Worm (Caenorhabditis elegans): ENCODE results near the gene cox-17.

cox-17 gene

DNA sequence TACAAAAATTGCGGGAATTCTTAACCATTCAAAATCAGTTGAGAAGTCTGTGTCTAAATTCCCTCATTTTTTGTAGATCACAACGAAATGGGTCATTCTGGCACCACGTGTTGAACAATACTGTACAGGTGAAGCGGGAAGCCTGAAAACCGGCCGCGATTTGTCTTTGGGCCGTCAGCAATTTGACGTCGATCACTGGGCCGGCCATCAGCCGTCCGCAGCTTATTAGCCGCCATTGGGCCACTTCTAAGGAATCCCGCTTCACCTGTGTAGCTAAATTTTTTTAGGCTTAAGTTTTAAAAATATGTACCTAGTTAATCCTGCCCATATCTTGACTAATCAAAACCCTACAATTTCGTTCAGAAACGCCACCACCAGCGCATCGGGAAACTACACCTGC is 31.1 kb upstream of the cox-17 start:
- TF ChIP-seq nhr-25 (tag; optimal IDR thresholded peaks at IDR 0.05) (no peak), ceh-82 (tag; optimal IDR thresholded peaks at IDR 0.05) (no peak), unc-62 (GFP tag; optimal IDR thresholded peaks at IDR 0.05) (no peak), mdl-1 (tag; optimal IDR thresholded peaks at IDR 0.05) (no peak), fkh-2 (tag; optimal IDR thresholded peaks at IDR 0.05) (no peak), elt-1 (tag; optimal IDR thresholded peaks at IDR 0.05) (no peak), ztf-4 (tag; optimal IDR thresholded peaks at IDR 0.05) (no peak), daf-12 (tag; optimal IDR thresholded peaks at IDR 0.05) (no peak), nhr-67 (tag; optimal IDR thresholded peaks at IDR 0.05) (no peak), skn-1 (tag; optimal IDR thresholded peaks at IDR 0.05) (no peak), ama-1 (optimal IDR thresholded peaks at IDR 0.05) (no peak), ZK546.5 (tag; optimal IDR thresholded peaks at IDR 0.05) (no peak), ceh-9 (tag; optimal IDR thresholded peaks at IDR 0.05) (no peak), pqm-1 (tag; optimal IDR thresholded peaks at IDR 0.05) (no peak), egl-27 (tag; optimal IDR thresholded peaks at IDR 0.05) (no peak), fos-1 (tag; optimal IDR thresholded peaks at IDR 0.05) (no peak), egl-5 (tag; optimal IDR thresholded peaks at IDR 0.05) (no peak), nhr-43 (tag; optimal IDR thresholded peaks at IDR 0.05; ENCODE audit: poor library complexity, severe bottlenecking) (no peak)

DNA sequence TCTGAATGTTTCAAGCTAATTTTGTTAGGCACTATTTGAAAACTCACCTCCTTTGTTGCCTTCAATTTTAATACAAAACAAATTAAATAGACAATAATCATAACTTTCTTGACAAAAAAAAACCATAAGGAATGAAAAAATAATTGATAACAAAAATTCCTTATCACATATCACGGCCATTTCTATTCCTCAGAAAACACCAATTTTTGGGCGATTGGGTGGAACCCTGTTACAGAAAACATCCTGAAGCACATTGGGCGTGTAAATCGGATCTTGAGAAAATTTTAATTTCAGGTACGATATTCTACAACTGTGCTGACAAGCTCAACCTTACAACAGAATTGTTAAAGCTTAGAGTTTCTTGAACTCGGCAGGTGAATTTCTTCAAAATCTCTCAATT is 26.0 kb upstream of the cox-17 start, which contains the start of gene F40G9.8:
Gene F40G9.8 (minus strand): TSS at position 101 of the 400 bp plus-strand sequence.
- TF ChIP-seq fkh-2 (tag; optimal IDR thresholded peaks at IDR 0.05) (no peak), nhr-76 (tag; optimal IDR thresholded peaks at IDR 0.05) (no peak), jun-1 (tag; optimal IDR thresholded peaks at IDR 0.05) (no peak), unc-62 (GFP tag; optimal IDR thresholded peaks at IDR 0.05) (no peak), skn-1 (tag; optimal IDR thresholded peaks at IDR 0.05) (no peak), zag-1 (tag; optimal IDR thresholded peaks at IDR 0.05) (no peak), egl-27 (tag; optimal IDR thresholded peaks at IDR 0.05) (no peak), nhr-23 (tag; optimal IDR thresholded peaks at IDR 0.05) (no peak), nhr-28 (tag; optimal IDR thresholded peaks at IDR 0.05) (no peak), R02D3.7 (tag; optimal IDR thresholded peaks at IDR 0.05) (no peak), nhr-12 (tag; optimal IDR thresholded peaks at IDR 0.05) (no peak), ama-1 (optimal IDR thresholded peaks at IDR 0.05) (no peak), mdl-1 (tag; optimal IDR thresholded peaks at IDR 0.05) (no peak), elt-3 (tag; optimal IDR thresholded peaks at IDR 0.05) (no peak), mml-1 (tag; optimal IDR thresholded peaks at IDR 0.05) (no peak), fkh-10 (GFP tag; optimal IDR thresholded peaks at IDR 0.05) (no peak), pha-4 (tag; optimal IDR thresholded peaks at IDR 0.05) (no peak), tbx-2 (tag; optimal IDR thresholded peaks at IDR 0.05) (no peak), nhr-25 (tag; optimal IDR thresholded peaks at IDR 0.05) (no peak)

DNA sequence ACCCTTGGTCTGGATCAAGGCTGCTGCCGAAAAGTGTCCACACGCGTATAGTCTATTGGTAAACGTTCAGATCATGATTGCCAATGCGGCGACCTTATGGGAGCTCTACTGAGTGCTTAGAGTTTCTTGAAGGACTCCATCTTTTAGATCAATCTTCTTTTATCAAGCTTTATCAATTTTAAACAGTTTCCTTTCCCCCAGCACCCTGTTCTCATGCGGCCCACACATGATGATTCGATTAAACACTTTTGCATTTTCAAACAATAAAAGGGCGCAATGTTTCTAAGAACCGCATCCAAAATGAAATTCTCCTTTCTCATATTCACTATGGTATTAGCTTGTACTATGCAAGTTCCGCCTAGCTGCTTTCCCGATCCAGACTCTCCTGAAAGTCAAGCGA is 25.4 kb upstream of the cox-17 start, which contains the start of gene F40G9.7:
Gene F40G9.7 (plus strand): TSS at position 301 of the 400 bp plus-strand sequence.
- TF ChIP-seq nhr-237 (tag; optimal IDR thresholded peaks at IDR 0.05) (no peak), nhr-67 (tag; optimal IDR thresholded peaks at IDR 0.05) (no peak), fos-1 (tag; optimal IDR thresholded peaks at IDR 0.05) (no peak), hmg-11 (tag; optimal IDR thresholded peaks at IDR 0.05) (no peak), nhr-76 (tag; optimal IDR thresholded peaks at IDR 0.05) (no peak), ceh-82 (tag; optimal IDR thresholded peaks at IDR 0.05) (no peak), unc-39 (tag; optimal IDR thresholded peaks at IDR 0.05) (no peak), egl-27 (tag; optimal IDR thresholded peaks at IDR 0.05) (no peak), snpc-4 (tag; optimal IDR thresholded peaks at IDR 0.05) (no peak), ama-1 (optimal IDR thresholded peaks at IDR 0.05) (no peak), pha-4 (tag; optimal IDR thresholded peaks at IDR 0.05) (no peak), daf-12 (tag; optimal IDR thresholded peaks at IDR 0.05) (no peak), nhr-23 (tag; optimal IDR thresholded peaks at IDR 0.05) (no peak), nfya-1 (tag; optimal IDR thresholded peaks at IDR 0.05; ENCODE audit: insufficient read depth) (no peak), ceh-9 (tag; optimal IDR thresholded peaks at IDR 0.05) (no peak)

DNA sequence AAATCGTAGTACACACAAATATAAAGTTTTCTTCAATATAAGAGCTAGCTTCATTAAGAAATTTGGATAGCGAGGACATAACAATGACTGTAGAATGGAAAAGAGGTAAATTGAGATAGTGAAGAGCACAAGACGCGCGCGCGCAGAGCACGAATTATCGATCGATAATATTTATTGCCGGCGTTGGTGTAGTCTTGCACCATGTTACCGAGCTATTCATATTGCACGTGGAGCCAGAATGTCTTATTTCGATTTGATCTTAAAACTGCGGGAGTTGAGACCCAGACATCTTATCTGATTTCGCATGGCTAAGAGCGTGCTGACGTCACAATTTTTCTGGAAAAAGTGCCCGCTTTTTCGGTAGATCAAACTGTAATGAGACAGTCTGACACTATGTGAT is 21.3 kb upstream of the cox-17 start, which contains the start of gene F40G9.18:
Gene F40G9.18 (minus strand): TSS at position 101 of the 400 bp plus-strand sequence.
- no peak for TF ChIP-seq skn-1 (tag; optimal IDR thresholded peaks at IDR 0.05)
- TF ChIP-seq fkh-2 (tag; optimal IDR thresholded peaks at IDR 0.05) = no peak
- no peak for TF ChIP-seq egl-5 (tag; optimal IDR thresholded peaks at IDR 0.05)
- TF ChIP-seq nhr-76 (tag; optimal IDR thresholded peaks at IDR 0.05) = no peak
- no peak for TF ChIP-seq elt-1 (tag; optimal IDR thresholded peaks at IDR 0.05)
- TF ChIP-seq hmg-11 (tag; optimal IDR thresholded peaks at IDR 0.05) = no peak
- TF ChIP-seq nhr-43 (tag; optimal IDR thresholded peaks at IDR 0.05; ENCODE audit: poor library complexity, severe bottlenecking) = no peak
- no peak for TF ChIP-seq fos-1 (tag; optimal IDR thresholded peaks at IDR 0.05)
- no peak for TF ChIP-seq jun-1 (tag; optimal IDR thresholded peaks at IDR 0.05)
